Worm (Caenorhabditis elegans) whole organism, late embryonic: Measurements from ENCODE around the gene F31D5.1.

Source experiments
- ama-1 ChIP-seq: fragments of 150-350 bp; optimal IDR thresholded peaks from 2 replicates; lab custom pipeline; 2014
- ceh-48 ChIP-seq: sonication (generic microtip); optimal IDR thresholded peaks from 2 replicates; lab custom pipeline; 2016; ENCODE audit warnings: missing genetic modification characterization, inconsistent platforms, missing compliant biosample characterization
- dve-1 ChIP-seq: sonication (generic microtip); optimal IDR thresholded peaks from 2 replicates; lab custom pipeline; 2017; ENCODE audit warnings: antibody characterized with exemption, mild to moderate bottlenecking, missing genetic modification characterization, missing compliant biosample characterization
- ets-4 ChIP-seq: sonication (generic microtip); optimal IDR thresholded peaks from 2 replicates; lab custom pipeline; 2016; ENCODE audit warnings: missing genetic modification characterization, missing compliant biosample characterization
- hlh-15 ChIP-seq: sonication (generic microtip); optimal IDR thresholded peaks from 2 replicates; lab custom pipeline; 2016; ENCODE audit warnings: missing genetic modification characterization, missing compliant biosample characterization
- pag-3 ChIP-seq: sonication (generic microtip); optimal IDR thresholded peaks from 2 replicates; lab custom pipeline; 2016; ENCODE audit warnings: missing compliant biosample characterization, missing genetic modification characterization, borderline replicate concordance
- sox-4 ChIP-seq: sonication (generic microtip); optimal IDR thresholded peaks from 2 replicates; lab custom pipeline; 2017; ENCODE audit warnings: mild to moderate bottlenecking, missing genetic modification characterization, inconsistent platforms, missing compliant biosample characterization
- tbx-2 ChIP-seq: sonication (generic microtip); optimal IDR thresholded peaks from 2 replicates; lab custom pipeline; 2016; ENCODE audit warnings: missing genetic modification characterization, missing compliant biosample characterization

DNA sequence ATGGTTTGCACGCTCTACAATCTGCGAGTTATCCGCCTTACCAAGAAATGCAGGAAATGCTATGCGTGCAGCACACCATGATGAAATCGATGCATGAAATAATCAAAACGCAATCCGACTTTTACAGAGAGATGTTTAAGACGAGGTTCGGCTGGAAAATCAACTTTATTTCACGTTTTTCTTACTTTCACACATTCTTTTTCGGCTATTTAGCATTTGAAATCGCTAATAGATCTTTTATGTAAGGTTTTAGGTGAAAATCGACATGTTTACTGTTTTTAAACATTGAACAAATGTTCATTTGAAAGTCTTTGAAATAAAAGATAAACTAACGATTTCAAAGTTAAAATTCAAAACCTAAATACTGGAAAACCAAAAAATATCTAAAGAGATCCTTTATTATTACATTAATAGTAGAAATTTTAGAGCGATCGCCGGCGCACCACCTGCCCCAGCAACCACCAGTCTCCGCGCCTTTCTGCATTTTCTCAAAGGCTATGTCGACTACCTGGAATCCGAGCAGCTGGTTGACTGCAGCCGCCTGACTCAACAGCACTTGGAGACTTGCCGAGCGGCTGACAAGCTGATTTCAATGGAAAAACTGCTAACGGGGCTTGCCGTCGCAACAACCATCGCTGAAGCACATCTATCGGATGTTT is 9.1 kb downstream of the F31D5.1 start:
- TF ChIP-seq sox-4 (tag; lab: Kevin White, UChicago) (no peak), pag-3 (no peak), tbx-2 (tag; lab: Kevin White, UChicago) (no peak), ets-4 (tag; lab: Kevin White, UChicago) (no peak), ceh-48 (tag; lab: Kevin White, UChicago) (no peak), ama-1 (lab: Kevin White, UChicago) (no peak), dve-1 (tag; lab: Kevin White, UChicago) (no peak), hlh-15 (tag; lab: Kevin White, UChicago) (no peak)
